Worm (Caenorhabditis elegans) whole organism, L3 larva: Measurements from ENCODE around the gene Y82E9BR.14.

Experiments
- R02D3.7 ChIP-seq: fragments of 150-350 bp; optimal IDR thresholded peaks from 2 replicates; lab custom pipeline; 2014; ENCODE audit warnings: missing biosample characterization, missing genetic modification characterization
- ceh-16 ChIP-seq: sonication (generic microtip); optimal IDR thresholded peaks from 2 replicates; lab custom pipeline; 2017; ENCODE audit warnings: missing biosample characterization, missing genetic modification characterization
- egl-27 ChIP-seq: sonication (generic microtip); optimal IDR thresholded peaks from 4 replicates; lab custom pipeline; 2017; ENCODE audit warnings: missing biosample characterization, missing genetic modification reagents, missing genetic modification characterization
- egl-5 ChIP-seq: fragments of 150-350 bp; optimal IDR thresholded peaks from 2 replicates; lab custom pipeline; 2017; ENCODE audit warnings: missing biosample characterization, missing genetic modification reagents, missing genetic modification characterization, inconsistent platforms
- fos-1 ChIP-seq: fragments of 150-350 bp; optimal IDR thresholded peaks from 2 replicates; lab custom pipeline; 2014; ENCODE audit warnings: missing biosample characterization, missing genetic modification characterization
- nhr-25 ChIP-seq: sonication (generic microtip); optimal IDR thresholded peaks from 2 replicates; lab custom pipeline; 2017; ENCODE audit warnings: missing biosample characterization, missing genetic modification characterization
- nhr-28 ChIP-seq: fragments of 150-350 bp; optimal IDR thresholded peaks from 2 replicates; lab custom pipeline; 2014; ENCODE audit warnings: missing biosample characterization, missing genetic modification characterization
- nhr-77 ChIP-seq: fragments of 150-350 bp; optimal IDR thresholded peaks from 2 replicates; lab custom pipeline; 2014; ENCODE audit warnings: missing biosample characterization, missing genetic modification characterization
- pha-4 ChIP-seq: fragments of 150-350 bp; optimal IDR thresholded peaks from 2 replicates; lab custom pipeline; 2014; ENCODE audit warnings: missing biosample characterization, missing genetic modification reagents, missing genetic modification characterization
- pqm-1 ChIP-seq: fragments of 150-350 bp; optimal IDR thresholded peaks from 2 replicates; lab custom pipeline; 2017; ENCODE audit warnings: missing biosample characterization, missing genetic modification characterization, inconsistent platforms
- sea-2 ChIP-seq: fragments of 150-350 bp; sonication (generic microtip); optimal IDR thresholded peaks from 4 replicates; lab custom pipeline; 2014; ENCODE audit warnings: missing biosample characterization, missing genetic modification reagents, missing genetic modification characterization
- snpc-4 ChIP-seq: fragments of 150-350 bp; optimal IDR thresholded peaks from 2 replicates; lab custom pipeline; 2014; ENCODE audit warnings: missing biosample characterization, missing genetic modification characterization
- unc-62 ChIP-seq: fragments of 150-350 bp; sonication (generic microtip); optimal IDR thresholded peaks from 4 replicates; lab custom pipeline; 2014; ENCODE audit warnings: missing biosample characterization, missing genetic modification reagents, missing genetic modification characterization
- ztf-11 ChIP-seq: fragments of 150-350 bp; optimal IDR thresholded peaks from 2 replicates; lab custom pipeline; 2014; ENCODE audit warnings: missing biosample characterization, missing genetic modification characterization

DNA sequence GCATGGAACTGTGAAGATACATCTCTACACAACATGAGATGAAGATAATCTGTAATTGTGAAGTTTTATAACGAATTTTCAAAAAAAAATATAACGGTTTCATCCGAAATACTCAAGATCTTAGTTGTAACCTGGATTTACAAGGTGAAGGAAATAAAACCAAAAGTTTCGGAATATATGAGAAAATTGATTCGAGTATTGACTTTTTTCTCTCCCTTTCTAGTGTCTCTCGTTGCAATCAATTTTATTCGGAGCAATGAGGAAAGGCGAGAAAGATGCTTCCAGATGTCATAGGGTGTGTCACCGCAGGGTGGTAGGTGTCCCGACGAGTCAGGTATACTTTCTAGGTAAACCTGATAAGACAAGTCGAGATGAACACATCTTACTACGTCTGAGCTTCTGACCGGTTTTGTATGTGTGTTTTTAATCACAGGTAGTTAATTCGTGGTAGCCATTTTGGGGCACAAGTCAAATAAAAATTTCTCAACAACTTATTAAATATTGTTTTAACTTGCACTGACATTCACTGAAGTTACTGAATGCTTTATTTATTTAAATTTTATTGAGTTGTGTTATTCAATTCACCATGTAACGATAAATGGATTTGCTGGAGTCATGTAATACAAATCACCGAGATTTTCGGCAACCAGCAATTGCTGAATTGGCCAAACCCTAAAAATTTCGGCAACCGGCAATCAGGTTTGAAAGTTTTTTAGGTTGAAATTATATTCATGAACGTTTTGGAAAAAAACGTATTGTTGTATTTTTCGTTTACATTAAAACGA, 25.4 kb downstream of the Y82E9BR.14 start, which contains the start of gene pals-20:
- no peak for TF ChIP-seq pha-4 (tag; lab: Kevin White, UChicago)
- no peak for TF ChIP-seq egl-5 (tag; lab: Kevin White, UChicago)
- TF ChIP-seq pqm-1 (tag; lab: Kevin White, UChicago): peak; percentile 16
- TF ChIP-seq R02D3.7 (tag; lab: Kevin White, UChicago): no peak
- no peak for TF ChIP-seq ceh-16 (tag; lab: Kevin White, UChicago)
- no peak for TF ChIP-seq sea-2 (GFP tag; lab: Kevin White, UChicago)
- TF ChIP-seq unc-62 (GFP tag; lab: Kevin White, UChicago): no peak
- TF ChIP-seq nhr-77: no peak
- TF ChIP-seq nhr-28: no peak
- TF ChIP-seq nhr-25: no peak
- TF ChIP-seq fos-1 (tag; lab: Kevin White, UChicago): no peak
- TF ChIP-seq snpc-4 (tag; lab: Kevin White, UChicago): no peak
- TF ChIP-seq ztf-11: no peak
- TF ChIP-seq egl-27: no peak
